Worm (Caenorhabditis elegans) whole organism, young adult: Measurements from ENCODE around the gene srd-41.
A peak's percentile ranks its signal among the peaks of the same experiment; 100 is the strongest.

Source experiments
- lsy-27 ChIP-seq: sonication (generic microtip); optimal IDR thresholded peaks from 2 replicates; lab custom pipeline; 2017; ENCODE audit warnings: missing genetic modification characterization, mild to moderate bottlenecking, missing compliant biosample characterization, antibody characterized with exemption, missing genotype, borderline replicate concordance; ENCODE audit not compliant: insufficient read depth
- madf-8 ChIP-seq: fragments of 200-800 bp; sonication (Bioruptor generic); conservative IDR thresholded peaks from 2 replicates; pipeline ENCODE4 v1.3.6; 2022; ENCODE audit warnings: missing genetic modification reagents, missing genetic modification characterization, missing compliant biosample characterization
- mcd-1 ChIP-seq: fragments of 200-800 bp; sonication (Bioruptor generic); IDR thresholded peaks from 2 replicates; pipeline ENCODE4 v1.3.6; 2022; ENCODE audit warnings: missing genetic modification reagents, missing genetic modification characterization, missing compliant biosample characterization
- nhr-179 ChIP-seq: sonication (generic microtip); optimal IDR thresholded peaks from 2 replicates; lab custom pipeline; 2016; ENCODE audit warnings: mild to moderate bottlenecking, missing genetic modification characterization, missing compliant biosample characterization

ce11 chrX:12282911-12283310 is 43.6 kb upstream of the srd-41 start, which contains the start of gene C04B4.2:
- TF ChIP-seq madf-8 (GFP tag; lab: Robert Waterston, UW) (peak; percentile 64), nhr-179 (tag; lab: Kevin White, UChicago) (no peak), mcd-1 (no peak; the same call in 1 of the 2 replicates), lsy-27 (tag; lab: Kevin White, UChicago) (no peak)
